Fruit fly (Drosophila melanogaster) whole organism, pupa: Measurements from ENCODE around the gene mldr.

Experiments
- CG32121 ChIP-seq: fragments of 200-800 bp; sonication (Bioruptor generic); IDR thresholded peaks from 2 replicates; pipeline ENCODE4 v1.3.6; 2022; ENCODE audit warnings: missing biosample characterization, missing genetic modification characterization
- CG34367 ChIP-seq: fragments of 200-800 bp; sonication (Bioruptor generic); optimal IDR thresholded peaks from 2 replicates; lab custom pipeline; 2018; ENCODE audit warnings: missing biosample characterization, mild to moderate bottlenecking, missing genetic modification characterization
- CG4496 ChIP-seq: fragments of 200-800 bp; sonication (Bioruptor generic); IDR thresholded peaks from 3 replicates; pipeline ENCODE4 v1.3.6; 2022; ENCODE audit warnings: missing biosample characterization, missing genetic modification characterization
- EcR ChIP-seq: fragments of 200-800 bp; sonication (Bioruptor generic); optimal IDR thresholded peaks from 3 replicates; lab custom pipeline; 2019; ENCODE audit warnings: missing biosample characterization, missing genetic modification characterization, mild to moderate bottlenecking, moderate library complexity, missing genetic modification reagents

DNA sequence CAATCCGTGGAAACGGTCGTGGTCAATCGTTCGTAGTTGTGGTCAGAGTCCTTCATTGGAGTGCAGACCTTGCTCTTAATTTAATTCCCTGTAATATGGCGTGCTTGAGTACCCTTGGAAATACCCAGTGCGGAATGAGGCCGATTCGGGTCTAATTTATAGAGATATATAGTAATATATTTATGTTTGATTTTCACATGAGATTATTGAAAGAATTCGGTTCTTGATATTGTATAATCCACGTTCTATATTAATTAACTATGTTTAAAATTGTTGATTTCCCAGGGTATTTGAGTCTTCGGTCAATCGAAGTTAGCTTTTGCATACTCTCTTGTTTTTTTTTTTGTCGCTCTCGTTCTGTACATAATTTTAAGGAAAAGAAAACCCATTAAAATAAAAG, 52.2 kb downstream of the mldr start:
- TF ChIP-seq CG32121 (GFP tag; lab: Robert Waterston, UW) (no peak), EcR (GFP tag; lab: Kevin White, UChicago) (no peak), CG4496 (GFP tag; lab: Robert Waterston, UW) (no peak), CG34367 (tag; lab: Kevin White, UChicago) (peak; percentile 45)
